Fruit fly (Drosophila melanogaster) whole organism, prepupa: ENCODE measurements around the gene mRpL39.

Source experiments
- Blimp-1 ChIP-seq: fragments of 200-800 bp; sonication (Bioruptor generic); optimal IDR thresholded peaks from 3 replicates; lab custom pipeline; 2017; ENCODE audit warnings: missing biosample characterization, missing genetic modification characterization, mild to moderate bottlenecking, moderate library complexity, missing genetic modification reagents
- CG1621 ChIP-seq: fragments of 200-800 bp; sonication (Bioruptor generic); optimal IDR thresholded peaks from 3 replicates; lab custom pipeline; 2018; ENCODE audit warnings: missing biosample characterization, mild to moderate bottlenecking, missing genetic modification characterization
- CG16779 ChIP-seq: fragments of 200-800 bp; sonication (Bioruptor generic); optimal IDR thresholded peaks from 3 replicates; lab custom pipeline; 2017; ENCODE audit warnings: missing biosample characterization, mild to moderate bottlenecking, missing genetic modification characterization
- CG3032 ChIP-seq: fragments of 200-800 bp; optimal IDR thresholded peaks from 2 replicates; lab custom pipeline; 2019; ENCODE audit warnings: missing biosample characterization, mild to moderate bottlenecking, missing genetic modification characterization, moderate library complexity
- CG6276 ChIP-seq: fragments of 200-800 bp; sonication (Bioruptor generic); optimal IDR thresholded peaks from 2 replicates; lab custom pipeline; 2017; ENCODE audit warnings: missing biosample characterization, mild to moderate bottlenecking, missing genetic modification characterization
- CG6808 ChIP-seq: fragments of 200-800 bp; sonication (Bioruptor generic); optimal IDR thresholded peaks from 3 replicates; lab custom pipeline; 2017; ENCODE audit warnings: missing biosample characterization, missing genetic modification characterization, mild to moderate bottlenecking, moderate library complexity, missing genetic modification reagents
- CG6854 ChIP-seq: fragments of 200-800 bp; sonication (Bioruptor generic); optimal IDR thresholded peaks from 2 replicates; lab custom pipeline; 2017; ENCODE audit warnings: missing biosample characterization, mild to moderate bottlenecking, missing genetic modification characterization
- CG8632 ChIP-seq: fragments of 200-800 bp; sonication (Bioruptor generic); optimal IDR thresholded peaks from 3 replicates; lab custom pipeline; 2016; ENCODE audit warnings: missing biosample characterization, missing genetic modification characterization
- Gug ChIP-seq: fragments of 200-800 bp; sonication (Bioruptor generic); IDR thresholded peaks from 2 replicates; pipeline ENCODE4 v1.3.6; 2022; ENCODE audit warnings: missing biosample characterization, missing genetic modification characterization
- Sox102F ChIP-seq: fragments of 200-800 bp; sonication (Bioruptor generic); optimal IDR thresholded peaks from 2 replicates; lab custom pipeline; 2016; ENCODE audit warnings: missing biosample characterization, mild to moderate bottlenecking, missing genetic modification characterization
- acj6 ChIP-seq: fragments of 200-800 bp; sonication (Bioruptor generic); optimal IDR thresholded peaks from 3 replicates; lab custom pipeline; 2016; ENCODE audit warnings: missing biosample characterization, missing genetic modification characterization
- eg ChIP-seq: fragments of 200-800 bp; sonication (Bioruptor generic); IDR thresholded peaks from 3 replicates; pipeline ENCODE4 v1.3.6; 2022; ENCODE audit warnings: missing biosample characterization, missing genetic modification characterization
- net ChIP-seq: fragments of 200-800 bp; sonication (Bioruptor generic); optimal IDR thresholded peaks from 3 replicates; lab custom pipeline; 2016; ENCODE audit warnings: missing biosample characterization, missing genetic modification characterization

DNA sequence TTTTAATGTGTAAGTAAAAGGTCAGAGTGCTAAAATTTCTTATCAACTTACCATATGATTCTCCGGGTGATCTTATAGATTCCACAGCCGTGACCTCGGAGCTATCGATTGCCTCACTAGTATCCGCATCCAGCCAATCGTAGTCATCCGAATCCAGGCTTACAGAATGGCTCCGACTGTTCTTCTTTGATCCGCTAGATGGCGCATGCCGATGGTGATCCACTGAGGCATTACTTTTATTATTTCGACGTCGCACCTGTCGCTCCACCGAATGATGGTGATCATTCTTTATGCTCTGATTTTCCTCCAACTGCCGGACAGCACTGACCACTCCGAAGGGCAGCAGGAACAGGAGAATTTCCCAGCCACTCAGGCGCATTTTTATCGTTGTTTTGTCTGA, 11.7 kb upstream of the mRpL39 start:
- TF ChIP-seq Sox102F, result no peak
- TF ChIP-seq acj6 (GFP tag; lab: Kevin White, UChicago), result no peak
- TF ChIP-seq CG1621 (tag; lab: Kevin White, UChicago), result no peak
- TF ChIP-seq CG8632, result no peak
- no peak for TF ChIP-seq Gug
- TF ChIP-seq CG3032, result no peak
- no peak for TF ChIP-seq Blimp-1 (GFP tag; lab: Kevin White, UChicago)
- no peak for TF ChIP-seq CG16779
- TF ChIP-seq CG6808, result no peak
- TF ChIP-seq eg, result no peak
- TF ChIP-seq CG6854, result no peak
- no peak for TF ChIP-seq net (GFP tag; lab: Kevin White, UChicago)
- TF ChIP-seq CG6276 (GFP tag; lab: Kevin White, UChicago), result no peak
